Fruit fly (Drosophila melanogaster) whole organism, prepupa: ENCODE measurements around the gene futsch.

Source experiments
- Blimp-1 ChIP-seq: fragments of 200-800 bp; sonication (Bioruptor generic); optimal IDR thresholded peaks from 3 replicates; lab custom pipeline; 2017; ENCODE audit warnings: missing biosample characterization, missing genetic modification characterization, mild to moderate bottlenecking, moderate library complexity, missing genetic modification reagents
- CG10631 ChIP-seq: fragments of 200-800 bp; sonication (Bioruptor generic); optimal IDR thresholded peaks from 2 replicates; lab custom pipeline; 2016; ENCODE audit warnings: missing biosample characterization, missing genetic modification characterization
- CG10669 ChIP-seq: fragments of 200-800 bp; sonication (Bioruptor generic); optimal IDR thresholded peaks from 3 replicates; lab custom pipeline; 2018; ENCODE audit warnings: missing biosample characterization, mild to moderate bottlenecking, missing genetic modification characterization, moderate library complexity
- CG15336 ChIP-seq: fragments of 200-800 bp; sonication (Bioruptor generic); IDR thresholded peaks from 2 replicates; pipeline ENCODE4 v1.3.6; 2022; ENCODE audit warnings: missing biosample characterization, missing genetic modification characterization
- CG3032 ChIP-seq: fragments of 200-800 bp; optimal IDR thresholded peaks from 2 replicates; lab custom pipeline; 2019; ENCODE audit warnings: missing biosample characterization, mild to moderate bottlenecking, missing genetic modification characterization, moderate library complexity
- CG34406 ChIP-seq: fragments of 200-800 bp; sonication (Bioruptor generic); optimal IDR thresholded peaks from 3 replicates; lab custom pipeline; 2016; ENCODE audit warnings: missing biosample characterization, missing genetic modification characterization
- CG4318 ChIP-seq: fragments of 200-800 bp; sonication (Bioruptor generic); optimal IDR thresholded peaks from 3 replicates; lab custom pipeline; 2017; ENCODE audit warnings: missing biosample characterization, mild to moderate bottlenecking, missing genetic modification characterization
- CG6163 ChIP-seq: fragments of 200-800 bp; sonication (Bioruptor generic); IDR thresholded peaks from 3 replicates; pipeline ENCODE4 v1.3.6; 2022; ENCODE audit warnings: missing biosample characterization, missing genetic modification characterization
- CG6808 ChIP-seq: fragments of 200-800 bp; sonication (Bioruptor generic); optimal IDR thresholded peaks from 3 replicates; lab custom pipeline; 2017; ENCODE audit warnings: missing biosample characterization, missing genetic modification characterization, mild to moderate bottlenecking, moderate library complexity, missing genetic modification reagents
- CG6854 ChIP-seq: fragments of 200-800 bp; sonication (Bioruptor generic); optimal IDR thresholded peaks from 2 replicates; lab custom pipeline; 2017; ENCODE audit warnings: missing biosample characterization, mild to moderate bottlenecking, missing genetic modification characterization
- CG7368 ChIP-seq: fragments of 200-800 bp; sonication (Bioruptor generic); optimal IDR thresholded peaks from 3 replicates; lab custom pipeline; 2016; ENCODE audit warnings: missing biosample characterization, missing genetic modification characterization
- CG8119 ChIP-seq: fragments of 200-800 bp; sonication (Bioruptor generic); IDR thresholded peaks from 3 replicates; pipeline ENCODE4 v1.3.6; 2022; ENCODE audit warnings: missing biosample characterization, missing genetic modification characterization
- CG9139 ChIP-seq: fragments of 200-800 bp; sonication (Bioruptor generic); optimal IDR thresholded peaks from 3 replicates; lab custom pipeline; 2017; ENCODE audit warnings: missing biosample characterization, mild to moderate bottlenecking, missing genetic modification characterization
- Eip75B ChIP-seq: fragments of 200-800 bp; sonication (Bioruptor generic); optimal IDR thresholded peaks from 3 replicates; lab custom pipeline; 2016; ENCODE audit warnings: missing biosample characterization, missing genetic modification characterization
- Eip78C ChIP-seq: fragments of 200-800 bp; sonication (Bioruptor generic); peaks from one replicate; lab custom pipeline; 2016; ENCODE audit warnings: missing biosample characterization, missing genetic modification characterization
- Eip93F ChIP-seq: fragments of 200-800 bp; sonication (Bioruptor generic); optimal IDR thresholded peaks from 2 replicates; lab custom pipeline; 2016; ENCODE audit warnings: missing biosample characterization, mild to moderate bottlenecking, missing genetic modification characterization
- Ets21C ChIP-seq: fragments of 200-800 bp; sonication (Bioruptor generic); optimal IDR thresholded peaks from 3 replicates; lab custom pipeline; 2016; ENCODE audit warnings: missing biosample characterization, missing genetic modification characterization
- Gug ChIP-seq: fragments of 200-800 bp; sonication (Bioruptor generic); IDR thresholded peaks from 2 replicates; pipeline ENCODE4 v1.3.6; 2022; ENCODE audit warnings: missing biosample characterization, missing genetic modification characterization
- Hr38 ChIP-seq: sonication (Bioruptor generic); optimal IDR thresholded peaks from 2 replicates; lab custom pipeline; 2016; ENCODE audit warnings: missing biosample characterization, missing genetic modification characterization
- Hr39 ChIP-seq: fragments of 200-800 bp; sonication (Bioruptor generic); optimal IDR thresholded peaks from 2 replicates; lab custom pipeline; 2016; ENCODE audit warnings: missing biosample characterization, missing genetic modification characterization
- Hr4 ChIP-seq: fragments of 200-800 bp; sonication (Bioruptor generic); optimal IDR thresholded peaks from 3 replicates; lab custom pipeline; 2016; ENCODE audit warnings: missing biosample characterization, missing genetic modification characterization
- Met ChIP-seq: fragments of 200-800 bp; sonication (Bioruptor generic); optimal IDR thresholded peaks from 3 replicates; lab custom pipeline; 2016; ENCODE audit warnings: missing biosample characterization, missing genetic modification characterization
- OdsH ChIP-seq: fragments of 200-800 bp; sonication (Bioruptor generic); optimal IDR thresholded peaks from 3 replicates; lab custom pipeline; 2016; ENCODE audit warnings: missing biosample characterization, missing genetic modification characterization
- Sox102F ChIP-seq: fragments of 200-800 bp; sonication (Bioruptor generic); optimal IDR thresholded peaks from 2 replicates; lab custom pipeline; 2016; ENCODE audit warnings: missing biosample characterization, mild to moderate bottlenecking, missing genetic modification characterization
- Sox15 ChIP-seq: fragments of 200-800 bp; sonication (Bioruptor generic); optimal IDR thresholded peaks from 3 replicates; lab custom pipeline; 2016; ENCODE audit warnings: missing biosample characterization, missing genetic modification characterization
- cyc ChIP-seq: fragments of 200-800 bp; sonication (Bioruptor generic); optimal IDR thresholded peaks from 3 replicates; lab custom pipeline; 2016; ENCODE audit warnings: missing biosample characterization, missing genetic modification characterization
- eg ChIP-seq: fragments of 200-800 bp; sonication (Bioruptor generic); IDR thresholded peaks from 3 replicates; pipeline ENCODE4 v1.3.6; 2022; ENCODE audit warnings: missing biosample characterization, missing genetic modification characterization
- esn ChIP-seq: fragments of 200-800 bp; sonication (Bioruptor generic); optimal IDR thresholded peaks from 2 replicates; lab custom pipeline; 2016; ENCODE audit warnings: missing biosample characterization, mild to moderate bottlenecking, missing genetic modification characterization, moderate library complexity
- fd59A ChIP-seq: fragments of 200-800 bp; sonication (Bioruptor generic); optimal IDR thresholded peaks from 2 replicates; lab custom pipeline; 2017; ENCODE audit warnings: missing biosample characterization, mild to moderate bottlenecking, missing genetic modification characterization, missing genetic modification reagents
- lz ChIP-seq: fragments of 200-800 bp; sonication (Bioruptor generic); optimal IDR thresholded peaks from 3 replicates; lab custom pipeline; 2016; ENCODE audit warnings: missing biosample characterization, missing genetic modification characterization
- net ChIP-seq: fragments of 200-800 bp; sonication (Bioruptor generic); optimal IDR thresholded peaks from 3 replicates; lab custom pipeline; 2016; ENCODE audit warnings: missing biosample characterization, missing genetic modification characterization
- pdm3 ChIP-seq: fragments of 200-800 bp; sonication (Bioruptor generic); optimal IDR thresholded peaks from 3 replicates; lab custom pipeline; 2016; ENCODE audit warnings: missing biosample characterization, missing genetic modification characterization
- svp ChIP-seq: fragments of 200-800 bp; sonication (Bioruptor generic); peaks from one replicate; lab custom pipeline; 2016; ENCODE audit warnings: missing biosample characterization, missing genetic modification characterization
- vri ChIP-seq: fragments of 200-800 bp; sonication (Bioruptor generic); optimal IDR thresholded peaks from 3 replicates; lab custom pipeline; 2016; ENCODE audit warnings: missing biosample characterization, mild to moderate bottlenecking, missing genetic modification characterization

Gene futsch

dm6 chrX:1399056-1400003, 9.5 kb upstream of the futsch start (continued):
- TF ChIP-seq CG6854 (GFP tag; lab: Kevin White, UChicago) (peak; percentile 100), CG6163 (GFP tag; lab: Robert Waterston, UW) (no peak; the same call in 2 of the 3 replicates), Eip75B (GFP tag; lab: Kevin White, UChicago) (peak; percentile 79), esn (GFP tag; lab: Kevin White, UChicago) (peak; percentile 27), Met (peak; percentile 32), CG15336 (no peak), CG6808 (GFP tag; lab: Kevin White, UChicago) (no peak), CG3032 (tag; lab: Kevin White, UChicago) (peak; percentile 5), OdsH (GFP tag; lab: Kevin White, UChicago) (no peak), Sox102F (GFP tag; lab: Kevin White, UChicago) (no peak), net (no peak), vri (GFP tag; lab: Kevin White, UChicago) (no peak), CG9139 (GFP tag; lab: Kevin White, UChicago) (no peak), cyc (no peak), Ets21C (GFP tag; lab: Kevin White, UChicago) (no peak), CG8119 (GFP tag; lab: Robert Waterston, UW) (peak; percentile 35; the same call in 2 of the 3 replicates), Gug (GFP tag; lab: Robert Waterston, UW) (no peak), Blimp-1 (GFP tag; lab: Kevin White, UChicago) (peak; percentile 100), CG10631 (GFP tag; lab: Kevin White, UChicago) (no peak), Hr4 (GFP tag; lab: Kevin White, UChicago) (no peak), Hr39 (GFP tag; lab: Kevin White, UChicago) (no peak), fd59A (GFP tag; lab: Kevin White, UChicago) (no peak)

DNA sequence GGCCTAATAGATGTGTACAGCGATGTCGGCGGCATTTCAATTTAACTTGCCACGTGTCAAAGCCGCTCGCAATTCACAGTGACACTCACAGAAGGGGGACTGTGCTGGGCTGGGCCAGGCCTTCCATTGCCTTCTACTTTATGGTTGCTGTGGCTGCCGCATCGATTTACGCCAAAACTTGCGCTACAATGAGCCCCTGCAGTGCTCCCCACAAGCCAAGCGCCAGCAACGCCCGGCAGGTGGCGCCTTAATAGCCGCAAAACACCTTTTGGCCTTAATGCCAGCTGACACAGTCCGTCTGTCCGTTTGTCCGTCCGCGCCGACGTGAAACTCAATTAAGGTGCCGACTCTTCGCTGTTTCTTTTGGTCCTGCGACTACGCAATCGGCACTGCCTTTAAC, 3.9 kb upstream of the futsch start:
- TF ChIP-seq Hr38 (GFP tag; lab: Kevin White, UChicago), result no peak
- TF ChIP-seq Hr39 (GFP tag; lab: Kevin White, UChicago), result no peak
- no peak for TF ChIP-seq CG34406 (GFP tag; lab: Kevin White, UChicago)
- no peak for TF ChIP-seq Eip75B (GFP tag; lab: Kevin White, UChicago)
- TF ChIP-seq CG7368 (GFP tag; lab: Kevin White, UChicago), result no peak
- TF ChIP-seq CG8119 (GFP tag; lab: Robert Waterston, UW), result no peak
- TF ChIP-seq eg (GFP tag; lab: Robert Waterston, UW), result no peak
- TF ChIP-seq Eip78C, result no peak
- TF ChIP-seq Sox15, result no peak
- no peak for TF ChIP-seq CG4318 (GFP tag; lab: Kevin White, UChicago)
- no peak for TF ChIP-seq CG9139 (GFP tag; lab: Kevin White, UChicago)
- TF ChIP-seq, all 60 proteins: peak for 0

- TF ChIP-seq CG6163 (GFP tag; lab: Robert Waterston, UW), result no peak
- TF ChIP-seq CG10669 (GFP tag; lab: Kevin White, UChicago), result no peak
- no peak for TF ChIP-seq Hr38 (GFP tag; lab: Kevin White, UChicago)
- no peak for TF ChIP-seq pdm3 (GFP tag; lab: Kevin White, UChicago)
- TF ChIP-seq cyc, result no peak
- no peak for TF ChIP-seq CG15336
- TF ChIP-seq CG6808 (GFP tag; lab: Kevin White, UChicago), result no peak
- no peak for TF ChIP-seq Gug (GFP tag; lab: Robert Waterston, UW)
- TF ChIP-seq CG6854 (GFP tag; lab: Kevin White, UChicago), result no peak
Observed at dm6 chrX:1405779-1406178, 3.1 kb upstream of the futsch start.

- TF ChIP-seq Hr4 (GFP tag; lab: Kevin White, UChicago) (no peak), svp (GFP tag; lab: Kevin White, UChicago) (peak; percentile 58), lz (GFP tag; lab: Kevin White, UChicago) (no peak), Eip93F (GFP tag; lab: Kevin White, UChicago) (no peak), Eip78C (peak; percentile 49)
Observed at dm6 chrX:1407683-1408082, 1.2 kb upstream of the futsch start.
